Fruit fly (Drosophila melanogaster): ENCODE data around the gene salr.

salr gene

dm6 chr2L:11358448-11359099 is at the start of gene salr:
TSS of gene salr (plus strand) at chr2L:11358873.
- TF ChIP-seq Sin3A (optimal IDR thresholded peaks at IDR 0.05) (no peak), psq (optimal IDR thresholded peaks at IDR 0.05) (no peak), h (optimal IDR thresholded peaks at IDR 0.05) (no peak), Myc (optimal IDR thresholded peaks at IDR 0.05) (no peak), insv (optimal IDR thresholded peaks at IDR 0.05) (no peak), ttk (optimal IDR thresholded peaks at IDR 0.05) (no peak)

- TF ChIP-seq psq (optimal IDR thresholded peaks at IDR 0.05), result no peak
- TF ChIP-seq ttk (optimal IDR thresholded peaks at IDR 0.05), result no peak
- TF ChIP-seq insv (optimal IDR thresholded peaks at IDR 0.05), result no peak
- TF ChIP-seq Sin3A (optimal IDR thresholded peaks at IDR 0.05), result no peak
- no peak for TF ChIP-seq h (optimal IDR thresholded peaks at IDR 0.05)
- TF ChIP-seq Myc (optimal IDR thresholded peaks at IDR 0.05), result no peak
Measured at dm6 chr2L:11309806-11310205, 48.9 kb upstream of the salr start.

DNA sequence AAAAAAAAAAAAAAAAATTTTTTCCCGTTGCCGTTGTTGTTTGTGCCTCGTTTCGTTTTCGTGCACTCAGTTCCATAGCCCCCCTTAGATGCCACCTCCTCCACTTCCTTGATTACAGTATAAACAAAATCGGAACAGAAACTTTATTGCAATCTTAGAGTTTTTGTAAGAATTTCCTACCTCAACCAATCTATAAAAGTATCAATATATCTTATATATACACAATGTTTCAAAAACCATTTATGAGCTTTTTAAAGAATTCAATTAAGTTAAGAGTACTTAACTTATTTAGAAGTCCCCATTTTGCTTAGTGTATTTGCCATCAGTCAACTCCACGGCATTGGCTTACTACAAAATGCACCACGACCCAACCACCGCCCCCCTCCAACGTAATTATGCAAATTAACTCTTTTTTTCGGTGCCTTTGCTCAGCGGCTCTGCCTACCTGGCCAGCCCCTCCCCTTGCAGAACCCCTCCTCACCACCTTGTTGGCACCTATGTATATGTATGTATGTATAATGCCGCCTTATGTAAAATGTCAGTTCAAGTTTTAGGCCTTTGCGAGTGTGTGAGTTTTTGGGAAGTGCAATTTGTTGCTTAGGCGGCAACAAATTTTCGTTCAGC is 40.9 kb upstream of the salr start:
- TF ChIP-seq h (optimal IDR thresholded peaks at IDR 0.05), result no peak

dm6 chr2L:11318464-11318863 is 40.2 kb upstream of the salr start:
- no peak for TF ChIP-seq psq (optimal IDR thresholded peaks at IDR 0.05)
- no peak for TF ChIP-seq insv (optimal IDR thresholded peaks at IDR 0.05)
- TF ChIP-seq Sin3A (optimal IDR thresholded peaks at IDR 0.05), result no peak
- no peak for TF ChIP-seq h (optimal IDR thresholded peaks at IDR 0.05)
- no peak for TF ChIP-seq ttk (optimal IDR thresholded peaks at IDR 0.05)
- no peak for TF ChIP-seq Myc (optimal IDR thresholded peaks at IDR 0.05)

dm6 chr2L:11319221-11319620 is 39.5 kb upstream of the salr start:
- TF ChIP-seq h (optimal IDR thresholded peaks at IDR 0.05), result no peak
- TF ChIP-seq insv (optimal IDR thresholded peaks at IDR 0.05), result no peak
- no peak for TF ChIP-seq Myc (optimal IDR thresholded peaks at IDR 0.05)
- no peak for TF ChIP-seq psq (optimal IDR thresholded peaks at IDR 0.05)
- no peak for TF ChIP-seq Sin3A (optimal IDR thresholded peaks at IDR 0.05)
- TF ChIP-seq ttk (optimal IDR thresholded peaks at IDR 0.05), result no peak

DNA sequence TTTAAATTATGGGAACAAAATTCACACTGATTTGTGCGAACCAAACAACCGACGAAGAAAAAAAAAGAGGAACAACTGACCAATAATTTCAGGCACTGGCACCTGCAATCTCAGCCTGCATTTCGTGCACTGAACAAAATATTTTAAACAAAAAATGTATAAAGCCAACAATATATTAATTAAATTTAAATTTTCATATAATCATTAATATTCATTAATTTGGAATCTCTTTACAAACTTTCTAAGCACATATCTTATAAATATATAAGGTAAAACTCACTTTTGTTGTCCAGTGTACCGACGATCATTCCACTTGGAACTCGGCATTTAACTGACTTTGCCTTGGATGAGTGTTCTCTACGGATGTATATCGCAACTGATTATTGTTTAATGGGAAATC is 36.6 kb upstream of the salr start:
- TF ChIP-seq h (optimal IDR thresholded peaks at IDR 0.05), result no peak
- no peak for TF ChIP-seq ttk (optimal IDR thresholded peaks at IDR 0.05)
- no peak for TF ChIP-seq insv (optimal IDR thresholded peaks at IDR 0.05)
- TF ChIP-seq psq (optimal IDR thresholded peaks at IDR 0.05), result no peak
- no peak for TF ChIP-seq Sin3A (optimal IDR thresholded peaks at IDR 0.05)
- TF ChIP-seq Myc (optimal IDR thresholded peaks at IDR 0.05), result no peak

DNA sequence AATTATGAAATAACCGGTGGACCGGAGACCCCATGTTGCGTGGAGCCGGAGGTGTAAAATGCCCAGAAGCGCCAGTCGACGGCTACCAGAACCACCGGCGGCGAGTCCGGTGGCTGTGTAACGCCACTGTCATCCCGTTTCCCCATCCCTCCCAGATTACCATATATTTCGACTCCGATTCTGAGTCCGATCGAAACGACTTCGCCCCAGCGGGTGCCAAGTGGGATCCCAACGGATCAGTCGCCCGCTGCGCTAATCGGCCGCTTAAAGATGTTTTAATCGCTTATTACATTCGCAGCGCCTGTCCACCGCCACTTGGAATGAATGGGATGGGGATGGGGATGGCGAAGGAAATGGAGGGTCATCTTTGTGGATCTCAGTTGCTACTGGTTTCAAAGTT is 35.9 kb upstream of the salr start:
- no peak for TF ChIP-seq ttk (optimal IDR thresholded peaks at IDR 0.05)
- TF ChIP-seq Myc (optimal IDR thresholded peaks at IDR 0.05), result no peak
- no peak for TF ChIP-seq psq (optimal IDR thresholded peaks at IDR 0.05)
- TF ChIP-seq insv (optimal IDR thresholded peaks at IDR 0.05), result no peak
- no peak for TF ChIP-seq Sin3A (optimal IDR thresholded peaks at IDR 0.05)
- TF ChIP-seq h (optimal IDR thresholded peaks at IDR 0.05), result no peak

dm6 chr2L:11323917-11324316 is 34.8 kb upstream of the salr start:
- no peak for TF ChIP-seq Sin3A (optimal IDR thresholded peaks at IDR 0.05)
- TF ChIP-seq h (optimal IDR thresholded peaks at IDR 0.05), result no peak
- TF ChIP-seq ttk (optimal IDR thresholded peaks at IDR 0.05), result no peak
- TF ChIP-seq insv (optimal IDR thresholded peaks at IDR 0.05), result no peak
- no peak for TF ChIP-seq Myc (optimal IDR thresholded peaks at IDR 0.05)
- no peak for TF ChIP-seq psq (optimal IDR thresholded peaks at IDR 0.05)

- no peak for TF ChIP-seq Sin3A (optimal IDR thresholded peaks at IDR 0.05)
- TF ChIP-seq psq (optimal IDR thresholded peaks at IDR 0.05), result no peak
- no peak for TF ChIP-seq ttk (optimal IDR thresholded peaks at IDR 0.05)
- no peak for TF ChIP-seq Myc (optimal IDR thresholded peaks at IDR 0.05)
- TF ChIP-seq h (optimal IDR thresholded peaks at IDR 0.05), result no peak
- no peak for TF ChIP-seq insv (optimal IDR thresholded peaks at IDR 0.05)
Measured at dm6 chr2L:11326373-11326772, 32.3 kb upstream of the salr start.

dm6 chr2L:11328357-11328756 is 30.3 kb upstream of the salr start:
- TF ChIP-seq insv (optimal IDR thresholded peaks at IDR 0.05) (no peak), psq (optimal IDR thresholded peaks at IDR 0.05) (no peak), ttk (optimal IDR thresholded peaks at IDR 0.05) (no peak), Sin3A (optimal IDR thresholded peaks at IDR 0.05) (no peak), h (optimal IDR thresholded peaks at IDR 0.05) (no peak), Myc (optimal IDR thresholded peaks at IDR 0.05) (no peak)

DNA sequence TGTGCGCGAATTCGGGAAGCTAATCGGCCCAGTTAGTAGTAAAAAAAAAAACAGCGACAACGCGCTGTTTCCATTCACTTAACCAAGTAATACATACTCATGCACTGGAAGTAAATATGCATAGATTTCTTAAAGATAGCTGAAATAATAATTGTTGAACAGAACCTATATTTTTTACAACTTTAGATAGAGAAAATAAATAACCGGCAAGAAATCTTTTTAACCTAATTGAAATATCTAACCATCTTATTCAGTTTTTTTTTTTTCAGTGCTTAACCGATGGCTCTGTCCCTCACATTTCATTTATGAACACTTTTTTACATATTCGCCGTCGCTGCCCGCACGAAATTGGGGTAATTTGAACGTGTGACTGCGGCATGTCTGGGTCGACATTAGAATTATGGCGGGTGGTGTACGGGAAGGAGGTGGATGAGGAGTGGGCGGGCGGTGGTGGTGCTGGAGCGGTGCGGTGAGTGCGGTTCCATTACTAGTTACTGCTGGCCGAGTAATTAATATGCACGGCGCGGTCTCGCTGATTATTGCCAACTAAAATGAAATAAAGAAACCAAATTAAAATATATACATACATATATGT is 26.9 kb upstream of the salr start:
- no peak for TF ChIP-seq insv (optimal IDR thresholded peaks at IDR 0.05)
- TF ChIP-seq psq (optimal IDR thresholded peaks at IDR 0.05), result no peak
- no peak for TF ChIP-seq ttk (optimal IDR thresholded peaks at IDR 0.05)
- TF ChIP-seq Myc (optimal IDR thresholded peaks at IDR 0.05), result no peak
- no peak for TF ChIP-seq h (optimal IDR thresholded peaks at IDR 0.05)
- TF ChIP-seq Sin3A (optimal IDR thresholded peaks at IDR 0.05), result no peak

DNA sequence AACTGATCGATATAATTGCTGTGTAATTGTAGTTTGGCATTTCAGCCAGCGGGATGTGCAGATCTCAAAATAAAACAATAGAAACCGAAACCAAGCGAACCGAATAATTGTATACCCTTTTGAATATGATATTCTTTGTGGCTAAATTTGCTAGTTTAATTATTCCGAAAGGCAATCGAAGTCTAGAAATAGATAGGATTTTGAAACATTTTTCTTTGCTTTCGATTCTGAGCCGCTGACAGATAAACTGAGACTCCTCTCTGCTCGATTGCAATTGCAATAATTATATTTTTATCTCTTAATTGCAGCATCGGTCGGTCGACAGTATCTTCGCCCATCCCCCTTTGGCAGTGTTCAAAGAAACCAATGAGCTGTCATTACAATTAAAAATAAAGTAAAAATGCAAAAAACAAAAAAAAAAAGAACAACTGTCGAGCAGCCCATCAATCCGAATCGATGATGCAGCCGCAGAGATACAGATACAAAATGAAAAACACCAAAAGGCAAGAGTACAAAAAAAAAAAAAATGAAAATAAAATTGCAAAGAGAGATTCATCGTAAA is 25.6 kb upstream of the salr start:
- no peak for TF ChIP-seq ttk (optimal IDR thresholded peaks at IDR 0.05)
- no peak for TF ChIP-seq insv (optimal IDR thresholded peaks at IDR 0.05)
- TF ChIP-seq Myc (optimal IDR thresholded peaks at IDR 0.05), result no peak
- TF ChIP-seq psq (optimal IDR thresholded peaks at IDR 0.05), result no peak
- TF ChIP-seq h (optimal IDR thresholded peaks at IDR 0.05), result no peak
- TF ChIP-seq Sin3A (optimal IDR thresholded peaks at IDR 0.05), result no peak

Measured in Kc167 (cell line).